Fruit fly (Drosophila melanogaster): ENCODE results near the gene CG2258.
A peak's percentile ranks its signal among the peaks of the same experiment; 100 is the strongest.

CG2258 gene

DNA sequence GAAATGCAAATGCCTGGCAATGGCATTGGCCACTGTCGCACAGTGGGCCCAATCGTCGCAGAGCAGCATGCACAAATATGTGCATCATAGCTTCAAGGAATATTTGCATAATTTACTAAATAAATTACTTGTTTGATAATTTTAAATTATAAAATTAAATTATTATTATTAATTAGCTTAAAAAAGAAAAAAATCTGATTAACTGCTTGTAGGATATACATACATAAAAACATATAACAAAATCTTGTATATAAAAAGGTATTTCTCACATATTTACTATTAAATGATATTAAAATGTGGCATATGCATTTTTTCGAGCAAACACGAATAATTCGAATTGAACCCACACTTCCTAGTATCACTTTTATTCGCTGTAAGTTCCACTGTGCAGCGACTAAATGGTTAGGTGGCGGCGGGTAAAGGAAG, 23.3 kb upstream of the CG2258 start (continued):
- no peak for TF ChIP-seq CG12236 (GFP tag; optimal IDR thresholded peaks at IDR 0.05)
- TF ChIP-seq Ravus (GFP tag; IDR thresholded peaks at IDR 0.05) = no peak
- no peak for TF ChIP-seq jumu (GFP tag; optimal IDR thresholded peaks at IDR 0.05)
- TF ChIP-seq vfl (GFP tag; optimal IDR thresholded peaks at IDR 0.05) = no peak
- TF ChIP-seq CG11723 (GFP tag; optimal IDR thresholded peaks at IDR 0.05) = peak; percentile 13

- TF ChIP-seq Sry-δ (GFP tag; optimal IDR thresholded peaks at IDR 0.05) = no peak
- no peak for TF ChIP-seq oc (tag; optimal IDR thresholded peaks at IDR 0.05)
- TF ChIP-seq Hr78 (GFP tag; optimal IDR thresholded peaks at IDR 0.05) = no peak
- TF ChIP-seq klu (GFP tag; IDR thresholded peaks at IDR 0.05) = no peak
- no peak for TF ChIP-seq Mes4 (GFP tag; optimal IDR thresholded peaks at IDR 0.05)
- no peak for TF ChIP-seq fd64A (GFP tag; optimal IDR thresholded peaks at IDR 0.05)
- TF ChIP-seq ind (GFP tag; optimal IDR thresholded peaks at IDR 0.05) = no peak
- TF ChIP-seq E2f1 (GFP tag; IDR thresholded peaks at IDR 0.05) = no peak
- TF ChIP-seq slp2 (GFP tag; optimal IDR thresholded peaks at IDR 0.05) = no peak
- no peak for TF ChIP-seq sc (optimal IDR thresholded peaks at IDR 0.05)
- no peak for TF ChIP-seq sc (GFP tag; optimal IDR thresholded peaks at IDR 0.05)
- TF ChIP-seq CG17829 (tag; optimal IDR thresholded peaks at IDR 0.05) = peak; percentile 34
- no peak for TF ChIP-seq crol (GFP tag; IDR thresholded peaks at IDR 0.05)
- no peak for TF ChIP-seq tx (GFP tag; optimal IDR thresholded peaks at IDR 0.05)
- no peak for TF ChIP-seq sim (GFP tag; IDR thresholded peaks at IDR 0.05)
- no peak for TF ChIP-seq TFAM (GFP tag; optimal IDR thresholded peaks at IDR 0.05)
- no peak for TF ChIP-seq scrt (GFP tag; optimal IDR thresholded peaks at IDR 0.05)
- no peak for TF ChIP-seq Doc3 (GFP tag; IDR thresholded peaks at IDR 0.05; ENCODE audit: partially characterized antibody)
- TF ChIP-seq ssp (GFP tag; IDR thresholded peaks at IDR 0.05) = no peak
- peak; percentile 3 for TF ChIP-seq CG3407 (GFP tag; optimal IDR thresholded peaks at IDR 0.05)
- TF ChIP-seq gt (GFP tag; IDR thresholded peaks at IDR 0.05) = no peak
- TF ChIP-seq CG12391 (tag; optimal IDR thresholded peaks at IDR 0.05) = peak; percentile 0
- peak; percentile 17; the same call in 1 of the 2 replicates for TF ChIP-seq Xrp1 (GFP tag; IDR thresholded peaks at IDR 0.05)
- TF ChIP-seq Atf6 (GFP tag; IDR thresholded peaks at IDR 0.05) = no peak
- no peak for TF ChIP-seq Abd-B (GFP tag; optimal IDR thresholded peaks at IDR 0.05)
- no peak for TF ChIP-seq Bgb (GFP tag; IDR thresholded peaks at IDR 0.05; ENCODE audit: partially characterized antibody)
- no peak for TF ChIP-seq CG18599 (GFP tag; optimal IDR thresholded peaks at IDR 0.05)
- TF ChIP-seq bsh (GFP tag; optimal IDR thresholded peaks at IDR 0.05) = peak in 1 of 2 experiments; percentile 51
- TF ChIP-seq Dref (GFP tag; IDR thresholded peaks at IDR 0.05) = no peak
- TF ChIP-seq sob (GFP tag; IDR thresholded peaks at IDR 0.05) = no peak
- TF ChIP-seq CG17361 (GFP tag; IDR thresholded peaks at IDR 0.05) = 0 out of 3 replicates have a peak, but pooled peaks have one; percentile 29
- TF ChIP-seq CG11695 (GFP tag; IDR thresholded peaks at IDR 0.05) = no peak
- no peak for TF ChIP-seq gcm2 (GFP tag; optimal IDR thresholded peaks at IDR 0.05)
- no peak for TF ChIP-seq CHES-1-like (GFP tag; optimal IDR thresholded peaks at IDR 0.05)
- peak; percentile 5 for TF ChIP-seq CG16863 (GFP tag; optimal IDR thresholded peaks at IDR 0.05)
- peak; percentile 18 for TF ChIP-seq Sox100B (GFP tag; optimal IDR thresholded peaks at IDR 0.05)
- TF ChIP-seq zf30C (GFP tag; optimal IDR thresholded peaks at IDR 0.05) = peak; percentile 32
- no peak for TF ChIP-seq Dip2 (GFP tag; IDR thresholded peaks at IDR 0.05)
- TF ChIP-seq Hr3 (GFP tag; optimal IDR thresholded peaks at IDR 0.05) = no peak
- no peak for TF ChIP-seq HLH3B (GFP tag; IDR thresholded peaks at IDR 0.05)
- TF ChIP-seq gsb-n (tag; optimal IDR thresholded peaks at IDR 0.05) = no peak
- TF ChIP-seq Eip74EF (GFP tag; optimal IDR thresholded peaks at IDR 0.05) = no peak
- TF ChIP-seq CG1233 (GFP tag; optimal IDR thresholded peaks at IDR 0.05) = no peak
- no peak for TF ChIP-seq Hmr (GFP tag; optimal IDR thresholded peaks at IDR 0.05)
- TF ChIP-seq so (GFP tag; IDR thresholded peaks at IDR 0.05) = no peak
- no peak for TF ChIP-seq al (GFP tag; IDR thresholded peaks at IDR 0.05)
Observed at dm6 chrX:8122834-8123233, 20.9 kb upstream of the CG2258 start.

All from whole organism, embryonic.